Worm (Caenorhabditis elegans) whole organism, L4 larva: ENCODE measurements around the gene fbxa-196.

Source experiments
- D1046.2 ChIP-seq: fragments of 200-800 bp; sonication (Bioruptor generic); IDR thresholded peaks from 2 replicates; pipeline ENCODE4 v1.3.6; 2022; ENCODE audit warnings: missing genetic modification characterization, missing compliant biosample characterization
- T20F7.1 ChIP-seq: fragments of 200-800 bp; sonication (Bioruptor generic); optimal IDR thresholded peaks from 2 replicates; lab custom pipeline; 2018; ENCODE audit warnings: mild to moderate bottlenecking, missing genetic modification characterization, missing compliant biosample characterization
- Y48G9A.11 ChIP-seq: fragments of 200-800 bp; sonication (Bioruptor generic); IDR thresholded peaks from 2 replicates; pipeline ENCODE4 v1.3.6; 2022; ENCODE audit warnings: missing genetic modification reagents, missing genetic modification characterization, missing compliant biosample characterization
- aha-1 ChIP-seq: fragments of 150-350 bp; peaks from one replicate; lab custom pipeline; 2014; ENCODE audit warnings: missing biosample characterization, missing genetic modification characterization
- aly-2 ChIP-seq: sonication (generic microtip); optimal IDR thresholded peaks from 2 replicates; lab custom pipeline; 2018; ENCODE audit warnings: missing biosample characterization, missing genetic modification characterization
- ama-1 ChIP-seq: fragments of 150-350 bp; optimal IDR thresholded peaks from 2 replicates; lab custom pipeline; 2014; ENCODE audit warnings: inconsistent platforms, mixed read lengths
- ceh-32 ChIP-seq: sonication (generic microtip); optimal IDR thresholded peaks from 2 replicates; lab custom pipeline; 2016; ENCODE audit warnings: mild to moderate bottlenecking, missing genetic modification characterization, missing compliant biosample characterization; ENCODE audit not compliant: poor library complexity
- cey-2 ChIP-seq: sonication (generic microtip); optimal IDR thresholded peaks from 3 replicates; lab custom pipeline; 2017; ENCODE audit warnings: missing genetic modification characterization, mild to moderate bottlenecking, missing compliant biosample characterization, antibody characterized with exemption, borderline replicate concordance; ENCODE audit not compliant: insufficient read depth
- daf-12 ChIP-seq: fragments of 150-350 bp; optimal IDR thresholded peaks from 2 replicates; lab custom pipeline; 2014; ENCODE audit warnings: missing biosample characterization, missing genetic modification reagents, missing genetic modification characterization
- daf-16 ChIP-seq, 3 experiments: sonication (generic microtip); optimal IDR thresholded peaks; 2 replicates each; lab custom pipeline; 2016 to 2017; ENCODE audit warnings: missing genetic modification characterization in 3 of 3, missing genetic modification reagents in 3 of 3, mild to moderate bottlenecking in 2 of 3, missing compliant biosample characterization in 2 of 3, missing biosample characterization in 1 of 3, moderate library complexity in 1 of 3
- daf-8 ChIP-seq: fragments of 200-800 bp; sonication (Bioruptor generic); IDR thresholded peaks from 2 replicates; pipeline ENCODE4 v1.3.6; 2022; ENCODE audit warnings: missing genetic modification characterization, missing compliant biosample characterization
- dmd-6 ChIP-seq: fragments of 200-800 bp; sonication (Bioruptor generic); IDR thresholded peaks from 2 replicates; pipeline ENCODE4 v1.3.6; 2022; ENCODE audit warnings: missing genetic modification reagents, missing genetic modification characterization, missing compliant biosample characterization
- dmd-8 ChIP-seq: fragments of 200-800 bp; sonication (Bioruptor generic); IDR thresholded peaks from 2 replicates; pipeline ENCODE4 v1.3.6; 2022; ENCODE audit warnings: missing genetic modification characterization, missing compliant biosample characterization
- dmd-9 ChIP-seq: fragments of 200-800 bp; sonication (Bioruptor generic); IDR thresholded peaks from 2 replicates; pipeline ENCODE4 v1.3.6; 2022; ENCODE audit warnings: missing genetic modification reagents, missing genetic modification characterization, missing compliant biosample characterization
- dpl-1 ChIP-seq: fragments of 150-350 bp; optimal IDR thresholded peaks from 2 replicates; lab custom pipeline; 2014; ENCODE audit warnings: missing biosample characterization, missing genetic modification reagents, missing genetic modification characterization
- egl-43 ChIP-seq: fragments of 200-800 bp; sonication (Bioruptor generic); IDR thresholded peaks from 2 replicates; pipeline ENCODE4 v1.3.6; 2022; ENCODE audit warnings: missing genetic modification reagents, missing genetic modification characterization, missing compliant biosample characterization
- fkh-10 ChIP-seq: fragments of 150-350 bp; optimal IDR thresholded peaks from 2 replicates; lab custom pipeline; 2014; ENCODE audit warnings: missing biosample characterization, missing genetic modification reagents, missing genetic modification characterization
- hlh-11 ChIP-seq: fragments of 200-800 bp; sonication (Bioruptor generic); optimal IDR thresholded peaks from 2 replicates; lab custom pipeline; 2018; ENCODE audit warnings: mild to moderate bottlenecking, missing genetic modification characterization, missing compliant biosample characterization
- hlh-30 ChIP-seq: sonication (generic microtip); optimal IDR thresholded peaks from 2 replicates; lab custom pipeline; 2017; ENCODE audit warnings: antibody characterized with exemption, mild to moderate bottlenecking, missing genetic modification characterization, missing compliant biosample characterization; ENCODE audit not compliant: insufficient read depth
- hmg-1.1 ChIP-seq: fragments of 200-800 bp; sonication (Bioruptor generic); IDR thresholded peaks from 2 replicates; pipeline ENCODE4 v1.3.6; 2022; ENCODE audit warnings: missing genetic modification reagents, missing genetic modification characterization, missing compliant biosample characterization
- jun-1 ChIP-seq: fragments of 150-350 bp; optimal IDR thresholded peaks from 2 replicates; lab custom pipeline; 2014; ENCODE audit warnings: missing biosample characterization, missing genetic modification reagents, missing genetic modification characterization
- lim-7 ChIP-seq: fragments of 200-800 bp; sonication (Bioruptor generic); IDR thresholded peaks from 2 replicates; pipeline ENCODE4 v1.3.6; 2022; ENCODE audit warnings: missing genetic modification characterization, missing compliant biosample characterization
- lin-1 ChIP-seq: fragments of 200-800 bp; sonication (Bioruptor generic); IDR thresholded peaks from 2 replicates; pipeline ENCODE4 v1.3.6; 2022; ENCODE audit warnings: missing genetic modification reagents, missing genetic modification characterization, missing compliant biosample characterization
- lin-15B ChIP-seq: fragments of 150-350 bp; sonication (generic microtip); optimal IDR thresholded peaks from 3 replicates; lab custom pipeline; 2014; ENCODE audit warnings: missing biosample characterization, missing genetic modification characterization
- lin-29 ChIP-seq: fragments of 200-800 bp; sonication (Bioruptor generic); IDR thresholded peaks from 2 replicates; pipeline ENCODE4 v1.3.6; 2022; ENCODE audit warnings: missing genetic modification reagents, missing genetic modification characterization, missing compliant biosample characterization
- lin-38 ChIP-seq: fragments of 200-800 bp; sonication (Bioruptor generic); IDR thresholded peaks from 2 replicates; pipeline ENCODE4 v1.3.6; 2022; ENCODE audit warnings: missing genetic modification reagents, missing genetic modification characterization, missing compliant biosample characterization
- lsy-2 ChIP-seq, 2 experiments: fragments of 150-350 bp in 1 of 2; sonication (generic microtip) in 1 of 2; optimal IDR thresholded peaks; 2 replicates each; lab custom pipeline; 2014 to 2017; ENCODE audit warnings: missing biosample characterization in 2 of 2, missing genetic modification characterization in 2 of 2
- madf-5 ChIP-seq, 2 experiments: fragments of 200-800 bp; sonication (Bioruptor generic); IDR thresholded peaks; 2 replicates each; pipeline ENCODE4 v1.3.6; 2022; ENCODE audit warnings: missing compliant biosample characterization in 2 of 2, missing genetic modification characterization in 2 of 2
- mdl-1 ChIP-seq, 2 experiments: fragments of 150-350 bp in 1 of 2; sonication (generic microtip) in 1 of 2; optimal IDR thresholded peaks; 2 replicates each; lab custom pipeline; 2014 to 2017; ENCODE audit warnings: missing biosample characterization in 2 of 2, missing genetic modification characterization in 2 of 2
- mdt-29 ChIP-seq: fragments of 200-800 bp; sonication (Bioruptor generic); IDR thresholded peaks from 2 replicates; pipeline ENCODE4 v1.3.6; 2022; ENCODE audit warnings: missing genetic modification reagents, missing genetic modification characterization, missing compliant biosample characterization
- nhr-10 ChIP-seq: fragments of 150-350 bp; optimal IDR thresholded peaks from 2 replicates; lab custom pipeline; 2014; ENCODE audit warnings: missing biosample characterization, missing genetic modification characterization
- nhr-25 ChIP-seq: sonication (generic microtip); optimal IDR thresholded peaks from 2 replicates; lab custom pipeline; 2017; ENCODE audit warnings: missing genetic modification characterization, mild to moderate bottlenecking, missing compliant biosample characterization, antibody characterized with exemption, moderate library complexity, borderline replicate concordance; ENCODE audit not compliant: insufficient read depth
- nhr-41 ChIP-seq: fragments of 200-800 bp; sonication (Bioruptor generic); IDR thresholded peaks from 2 replicates; pipeline ENCODE4 v1.3.6; 2022; ENCODE audit warnings: missing genetic modification reagents, missing genetic modification characterization, missing compliant biosample characterization
- nhr-48 ChIP-seq: sonication (generic microtip); optimal IDR thresholded peaks from 2 replicates; lab custom pipeline; 2016; ENCODE audit warnings: mild to moderate bottlenecking, missing genetic modification characterization, missing compliant biosample characterization
- nhr-76 ChIP-seq: fragments of 150-350 bp; optimal IDR thresholded peaks from 2 replicates; lab custom pipeline; 2014; ENCODE audit warnings: missing biosample characterization, missing genetic modification characterization
- nhr-77 ChIP-seq: fragments of 150-350 bp; optimal IDR thresholded peaks from 2 replicates; lab custom pipeline; 2014; ENCODE audit warnings: missing biosample characterization, missing genetic modification characterization
- rbr-2 ChIP-seq: sonication (generic microtip); optimal IDR thresholded peaks from 2 replicates; lab custom pipeline; 2016; ENCODE audit warnings: missing genotype, missing genetic modification characterization, missing compliant biosample characterization
- sdz-12 ChIP-seq: fragments of 200-800 bp; sonication (Bioruptor generic); optimal IDR thresholded peaks from 2 replicates; lab custom pipeline; 2018; ENCODE audit warnings: mild to moderate bottlenecking, missing genetic modification characterization, missing compliant biosample characterization
- set-16 ChIP-seq: fragments of 200-800 bp; sonication (Bioruptor generic); IDR thresholded peaks from 2 replicates; pipeline ENCODE4 v1.3.6; 2022; ENCODE audit warnings: missing genetic modification reagents, missing genetic modification characterization, missing compliant biosample characterization
- snpc-4 ChIP-seq: fragments of 150-350 bp; optimal IDR thresholded peaks from 2 replicates; lab custom pipeline; 2014; ENCODE audit warnings: missing biosample characterization, missing genetic modification characterization
- unc-62 ChIP-seq, 3 experiments: fragments of 150-350 bp in 1 of 3; sonication (generic microtip); optimal IDR thresholded peaks in 2 of 3; peaks in 1 of 3; 1 replicate in 1 of 3; 2 replicates in 2 of 3; lab custom pipeline; 2014 to 2017; ENCODE audit warnings: missing biosample characterization in 3 of 3, missing genetic modification characterization in 3 of 3, missing genetic modification reagents in 3 of 3, missing genotype in 1 of 3
- zag-1 ChIP-seq: fragments of 150-350 bp; optimal IDR thresholded peaks from 2 replicates; lab custom pipeline; 2014; ENCODE audit warnings: missing biosample characterization, missing genetic modification characterization
- zfp-3 ChIP-seq: fragments of 200-800 bp; sonication (Bioruptor generic); conservative IDR thresholded peaks from 2 replicates; pipeline ENCODE4 v1.3.6; 2022; ENCODE audit warnings: missing genetic modification reagents, missing genetic modification characterization, missing compliant biosample characterization
- ztf-7 ChIP-seq: fragments of 150-350 bp; optimal IDR thresholded peaks from 2 replicates; lab custom pipeline; 2014; ENCODE audit warnings: missing biosample characterization, missing genetic modification characterization

Gene fbxa-196

DNA sequence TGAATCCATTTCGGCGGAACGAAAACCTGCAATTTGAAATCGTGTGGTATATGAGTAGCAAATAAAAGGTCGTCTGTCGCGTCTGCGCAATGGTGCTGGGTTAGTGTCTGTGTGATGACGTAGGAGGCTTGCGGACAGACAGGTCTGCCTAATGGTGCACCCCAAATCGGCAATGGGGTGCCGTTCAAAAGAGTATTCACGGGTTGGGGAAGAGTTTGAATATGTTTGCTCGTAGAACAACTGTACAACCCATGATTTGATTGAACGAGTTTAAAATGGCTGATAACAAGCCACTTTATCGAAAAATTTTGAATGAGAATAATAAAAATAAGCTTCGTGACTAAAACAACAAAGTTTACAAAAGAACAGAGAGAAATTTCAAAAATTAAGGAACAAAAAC, 22.5 kb upstream of the fbxa-196 start, which contains the start of gene T05H4.11 (continued):
- no peak for TF ChIP-seq T20F7.1
- TF ChIP-seq lin-15B (tag; lab: Kevin White, UChicago): no peak
- TF ChIP-seq zfp-3 (GFP tag; lab: Robert Waterston, UW): peak; percentile 70; the same call in 1 of the 2 replicates
- TF ChIP-seq lin-38 (GFP tag; lab: Robert Waterston, UW): peak; percentile 22; the same call in 1 of the 2 replicates
- TF ChIP-seq dmd-6 (GFP tag; lab: Robert Waterston, UW): 0 out of 2 replicates have a peak, but pooled peaks have one; percentile 6
- no peak for TF ChIP-seq snpc-4
- no peak for TF ChIP-seq mdl-1 (tag; optimal IDR thresholded peaks at IDR 0.05; lab: Kevin White, UChicago)
- no peak for TF ChIP-seq nhr-10 (tag; lab: Kevin White, UChicago)
- peak; percentile 20 for TF ChIP-seq aha-1 (tag; lab: Kevin White, UChicago)
- no peak for TF ChIP-seq nhr-48
- no peak for TF ChIP-seq daf-12 (tag; lab: Kevin White, UChicago)
- no peak for TF ChIP-seq daf-16 (GFP tag; optimal IDR thresholded peaks at IDR 0.05; lab: Kevin White, UChicago)
- TF ChIP-seq daf-16 (tag; optimal IDR thresholded peaks at IDR 0.05; lab: Kevin White, UChicago): peak; percentile 70
- TF ChIP-seq, all 104 proteins: peak for 12

DNA sequence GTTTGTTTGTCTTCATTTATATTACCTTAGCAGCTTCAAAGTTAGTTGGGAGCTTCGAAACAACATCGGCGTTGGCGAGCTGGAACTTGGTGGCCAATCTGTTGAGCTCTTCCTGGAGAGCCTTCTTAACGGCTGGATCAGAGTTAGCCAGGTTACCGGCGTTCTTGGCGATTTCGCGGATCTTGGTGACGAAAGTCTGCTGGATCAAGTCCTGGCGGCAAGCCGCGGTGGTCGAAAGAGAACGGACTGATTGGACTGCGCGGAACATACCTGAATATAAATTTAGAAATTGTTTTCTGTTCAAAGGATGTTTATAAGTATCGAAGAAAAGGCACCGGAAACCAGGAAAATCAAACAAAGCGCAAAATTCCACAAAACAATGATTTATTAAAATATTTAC, 21.6 kb upstream of the fbxa-196 start, which contains the start of gene atp-4:
atp-4 (minus strand) TSS at position 270 of the 400 bp plus-strand sequence.
- TF ChIP-seq lin-29 (no peak), nhr-77 (tag; lab: Kevin White, UChicago) (no peak), Y48G9A.11 (peak; percentile 72), mdt-29 (GFP tag; lab: Robert Waterston, UW) (0 out of 2 replicates have a peak, but pooled peaks have one; percentile 15), daf-8 (GFP tag; lab: Robert Waterston, UW) (no peak), cey-2 (no peak), D1046.2 (GFP tag; lab: Robert Waterston, UW) (0 out of 2 replicates have a peak, but pooled peaks have one; percentile 76), lin-1 (GFP tag; lab: Robert Waterston, UW) (no peak), madf-5 (GFP tag; IDR thresholded peaks at IDR 0.05; lab: Robert Waterston, UW) (0 out of 4 replicates have a peak, but pooled peaks of 1 of the 2 experiments have one; percentile 67), unc-62 (GFP tag; optimal IDR thresholded peaks at IDR 0.05 in 1 of 2; lab: Kevin White, UChicago) (peak in 1 of 2 experiments; percentile 63), unc-62 (tag; optimal IDR thresholded peaks at IDR 0.05; lab: Kevin White, UChicago) (no peak), lim-7 (GFP tag; lab: Robert Waterston, UW) (peak; percentile 29; the same call in 1 of the 2 replicates), dmd-9 (GFP tag; lab: Robert Waterston, UW) (0 out of 2 replicates have a peak, but pooled peaks have one; percentile 15), dmd-8 (GFP tag; lab: Robert Waterston, UW) (0 out of 2 replicates have a peak, but pooled peaks have one; percentile 25), egl-43 (GFP tag; lab: Robert Waterston, UW) (peak; percentile 14; the same call in 1 of the 2 replicates), nhr-25 (tag; lab: Kevin White, UChicago) (no peak), ama-1 (lab: Kevin White, UChicago) (peak; percentile 87), set-16 (GFP tag; lab: Robert Waterston, UW) (peak; percentile 68), lin-38 (GFP tag; lab: Robert Waterston, UW) (no peak), aly-2 (tag; lab: Kevin White, UChicago) (no peak), sdz-12 (GFP tag; lab: Kevin White, UChicago) (peak; percentile 51)

DNA sequence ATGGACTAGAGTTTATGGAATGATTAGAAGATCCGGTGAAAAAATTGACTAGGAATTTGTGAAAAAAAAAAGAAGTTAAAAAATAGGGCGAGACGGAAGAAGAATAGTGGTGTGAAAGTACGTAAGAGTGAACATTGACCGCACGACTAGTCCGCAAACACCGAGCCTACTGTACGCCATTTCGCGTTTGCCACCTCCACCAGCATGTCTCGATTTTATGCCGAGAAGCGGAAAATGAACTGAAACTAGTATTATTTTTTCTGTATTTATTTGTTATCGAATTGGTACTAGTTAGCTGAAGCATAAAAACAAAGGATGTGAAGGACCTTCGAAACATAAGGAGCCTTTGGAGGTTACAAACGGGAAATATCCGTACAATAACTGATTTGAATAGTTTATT, 21.0 kb upstream of the fbxa-196 start:
- TF ChIP-seq lsy-2 (tag; optimal IDR thresholded peaks at IDR 0.05; lab: Kevin White, UChicago) (peak in 1 of 2 experiments; percentile 76), hmg-1.1 (GFP tag; lab: Robert Waterston, UW) (no peak), ceh-32 (tag; lab: Kevin White, UChicago) (no peak), rbr-2 (tag; lab: Kevin White, UChicago) (peak; percentile 18), zfp-3 (GFP tag; lab: Robert Waterston, UW) (peak; percentile 50; the same call in 1 of the 2 replicates), zag-1 (tag; lab: Kevin White, UChicago) (no peak), dpl-1 (GFP tag; lab: Kevin White, UChicago) (peak; percentile 52), dmd-6 (GFP tag; lab: Robert Waterston, UW) (0 out of 2 replicates have a peak, but pooled peaks have one; percentile 12), nhr-25 (tag; lab: Kevin White, UChicago) (no peak), jun-1 (no peak), nhr-41 (GFP tag; lab: Robert Waterston, UW) (no peak), daf-16 (GFP tag; optimal IDR thresholded peaks at IDR 0.05; lab: Kevin White, UChicago) (no peak), daf-16 (tag; optimal IDR thresholded peaks at IDR 0.05; lab: Kevin White, UChicago) (peak; percentile 25), ama-1 (lab: Kevin White, UChicago) (peak; percentile 78), mdl-1 (tag; optimal IDR thresholded peaks at IDR 0.05; lab: Kevin White, UChicago) (no peak), hlh-11 (peak; percentile 20), ztf-7 (tag; lab: Kevin White, UChicago) (no peak), nhr-76 (no peak), fkh-10 (GFP tag; lab: Kevin White, UChicago) (no peak), lin-38 (GFP tag; lab: Robert Waterston, UW) (peak; percentile 57), egl-43 (GFP tag; lab: Robert Waterston, UW) (no peak), hlh-30 (tag; lab: Kevin White, UChicago) (peak; percentile 28)
